Fruit fly (Drosophila melanogaster) whole organism, pupa: ENCODE data around the gene GluClalpha.

Experiments
- CG10348 ChIP-seq: fragments of 200-800 bp; sonication (Bioruptor generic); IDR thresholded peaks from 2 replicates; pipeline ENCODE4 v1.3.6; 2022; ENCODE audit warnings: missing biosample characterization, missing genetic modification characterization
- CG12605 ChIP-seq: fragments of 200-800 bp; sonication (Bioruptor generic); IDR thresholded peaks from 2 replicates; pipeline ENCODE4 v1.3.6; 2022; ENCODE audit warnings: missing biosample characterization, missing genetic modification characterization
- CG13204 ChIP-seq: fragments of 200-800 bp; sonication (Bioruptor generic); optimal IDR thresholded peaks from 2 replicates; lab custom pipeline; 2018; ENCODE audit warnings: missing biosample characterization, mild to moderate bottlenecking, missing genetic modification characterization, moderate library complexity
- CG14655 ChIP-seq: fragments of 200-800 bp; sonication (Bioruptor generic); optimal IDR thresholded peaks from 3 replicates; lab custom pipeline; 2017; ENCODE audit warnings: mild to moderate bottlenecking, missing biosample characterization, missing genetic modification reagents, missing genetic modification characterization
- CG15710 ChIP-seq: fragments of 200-800 bp; sonication (Bioruptor generic); optimal IDR thresholded peaks from 2 replicates; lab custom pipeline; 2018; ENCODE audit warnings: missing biosample characterization, mild to moderate bottlenecking, missing genetic modification characterization, moderate library complexity
- CG17806 ChIP-seq: fragments of 200-800 bp; sonication (Bioruptor generic); optimal IDR thresholded peaks from 2 replicates; lab custom pipeline; 2018; ENCODE audit warnings: missing biosample characterization, mild to moderate bottlenecking, missing genetic modification characterization, moderate library complexity
- CG32121 ChIP-seq: fragments of 200-800 bp; sonication (Bioruptor generic); IDR thresholded peaks from 2 replicates; pipeline ENCODE4 v1.3.6; 2022; ENCODE audit warnings: missing biosample characterization, missing genetic modification characterization
- CG34367 ChIP-seq: fragments of 200-800 bp; sonication (Bioruptor generic); optimal IDR thresholded peaks from 2 replicates; lab custom pipeline; 2018; ENCODE audit warnings: missing biosample characterization, mild to moderate bottlenecking, missing genetic modification characterization
- CG4496 ChIP-seq: fragments of 200-800 bp; sonication (Bioruptor generic); IDR thresholded peaks from 3 replicates; pipeline ENCODE4 v1.3.6; 2022; ENCODE audit warnings: missing biosample characterization, missing genetic modification characterization
- CG8159 ChIP-seq: fragments of 200-800 bp; sonication (Bioruptor generic); optimal IDR thresholded peaks from 3 replicates; lab custom pipeline; 2018; ENCODE audit warnings: missing biosample characterization, mild to moderate bottlenecking, missing genetic modification characterization, moderate library complexity
- CG8301 ChIP-seq: fragments of 200-800 bp; sonication (Bioruptor generic); optimal IDR thresholded peaks from 2 replicates; lab custom pipeline; 2018; ENCODE audit warnings: missing biosample characterization, mild to moderate bottlenecking, missing genetic modification characterization
- CG9948 ChIP-seq: fragments of 200-800 bp; sonication (Bioruptor generic); optimal IDR thresholded peaks from 2 replicates; lab custom pipeline; 2018; ENCODE audit warnings: missing biosample characterization, mild to moderate bottlenecking, missing genetic modification characterization, moderate library complexity
- D1 ChIP-seq: fragments of 200-800 bp; sonication (Bioruptor generic); optimal IDR thresholded peaks from 2 replicates; lab custom pipeline; 2018; ENCODE audit warnings: missing biosample characterization, mild to moderate bottlenecking, missing genetic modification characterization, moderate library complexity
- EcR ChIP-seq: fragments of 200-800 bp; sonication (Bioruptor generic); optimal IDR thresholded peaks from 3 replicates; lab custom pipeline; 2019; ENCODE audit warnings: missing biosample characterization, missing genetic modification characterization, mild to moderate bottlenecking, moderate library complexity, missing genetic modification reagents
- Ets98B ChIP-seq: fragments of 200-800 bp; sonication (Bioruptor generic); IDR thresholded peaks from 2 replicates; pipeline ENCODE4 v1.3.6; 2022; ENCODE audit warnings: missing biosample characterization, missing genetic modification characterization
- Pif1A ChIP-seq: fragments of 200-800 bp; sonication (Bioruptor generic); optimal IDR thresholded peaks from 3 replicates; lab custom pipeline; 2016; ENCODE audit warnings: missing biosample characterization, missing genetic modification characterization
- Pif1B ChIP-seq: fragments of 200-800 bp; sonication (Bioruptor generic); optimal IDR thresholded peaks from 3 replicates; lab custom pipeline; 2016; ENCODE audit warnings: missing biosample characterization, missing genetic modification characterization
- Snoo ChIP-seq: fragments of 200-800 bp; sonication (Bioruptor generic); optimal IDR thresholded peaks from 3 replicates; lab custom pipeline; 2017; ENCODE audit warnings: missing biosample characterization, mild to moderate bottlenecking, missing genetic modification characterization, inconsistent platforms
- fd96Ca ChIP-seq: fragments of 200-800 bp; sonication (Bioruptor generic); IDR thresholded peaks from 3 replicates; pipeline ENCODE4 v1.3.6; 2022; ENCODE audit warnings: missing biosample characterization, missing genetic modification characterization
- gl ChIP-seq: fragments of 200-800 bp; sonication (Bioruptor generic); optimal IDR thresholded peaks from 2 replicates; lab custom pipeline; 2018; ENCODE audit warnings: missing biosample characterization, mild to moderate bottlenecking, missing genetic modification characterization
- rn ChIP-seq: fragments of 200-800 bp; sonication (Bioruptor generic); IDR thresholded peaks from 2 replicates; pipeline ENCODE4 v1.3.6; 2022; ENCODE audit warnings: missing biosample characterization, missing genetic modification characterization

The GluClalpha gene

DNA sequence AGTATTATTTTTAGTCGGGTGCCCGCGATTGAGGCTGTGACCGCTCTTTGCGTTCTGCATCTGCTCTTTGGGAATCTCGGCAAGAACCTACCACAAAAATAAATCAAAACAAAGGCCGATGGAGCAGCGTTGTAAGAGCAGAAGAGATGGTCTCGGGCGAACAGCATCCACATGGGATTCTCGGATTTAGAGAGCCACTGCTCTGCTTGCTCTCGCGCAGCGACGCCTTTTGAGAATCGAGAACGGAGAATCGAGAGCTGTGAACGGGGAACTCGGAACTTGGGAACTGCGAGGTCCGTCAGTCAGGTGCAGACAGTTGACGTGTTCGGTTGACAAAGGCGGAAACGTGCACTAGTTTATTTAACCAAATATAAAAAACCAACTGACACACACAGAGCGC lies at the start of gene GluClalpha:
TSS of gene GluClalpha (plus strand) at position 301 of the 400 bp plus-strand sequence.
- no peak for TF ChIP-seq fd96Ca (GFP tag; lab: Robert Waterston, UW)
- no peak for TF ChIP-seq gl
- TF ChIP-seq Pif1A (GFP tag; lab: Kevin White, UChicago) = no peak
- no peak for TF ChIP-seq Snoo
- TF ChIP-seq CG12605 (GFP tag; lab: Robert Waterston, UW) = no peak
- no peak for TF ChIP-seq Pif1B (GFP tag; lab: Kevin White, UChicago)
- no peak for TF ChIP-seq CG8301
- no peak for TF ChIP-seq CG14655 (GFP tag; lab: Kevin White, UChicago)
- TF ChIP-seq D1 = no peak
- TF ChIP-seq CG15710 (tag; lab: Kevin White, UChicago) = no peak
- TF ChIP-seq CG32121 = no peak
- no peak for TF ChIP-seq CG4496 (GFP tag; lab: Robert Waterston, UW)
- TF ChIP-seq CG8159 (tag; lab: Kevin White, UChicago) = no peak
- TF ChIP-seq CG10348 (GFP tag; lab: Robert Waterston, UW) = no peak
- no peak for TF ChIP-seq EcR (GFP tag; lab: Kevin White, UChicago)
- no peak for TF ChIP-seq CG13204 (GFP tag; lab: Kevin White, UChicago)
- no peak for TF ChIP-seq Ets98B
- no peak for TF ChIP-seq CG34367 (tag; lab: Kevin White, UChicago)

DNA sequence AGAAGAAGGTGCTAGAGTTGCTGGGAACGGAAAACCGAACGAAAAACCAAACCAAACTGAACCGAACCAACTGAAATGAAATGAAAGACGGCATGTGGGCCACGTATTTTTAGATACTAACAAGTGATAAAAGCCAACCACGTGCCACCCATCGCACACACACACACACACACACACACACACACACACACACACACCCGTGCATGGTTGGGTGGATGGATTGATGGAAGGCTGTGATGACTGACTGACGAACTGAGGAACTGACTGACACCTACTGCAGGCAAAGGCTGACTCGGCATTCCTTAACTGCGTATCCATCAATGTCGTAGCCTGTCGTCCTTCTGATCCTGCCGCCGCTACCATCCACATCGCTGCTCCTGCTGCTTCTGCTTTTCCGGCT lies 48.1 kb upstream of the GluClalpha start:
- TF ChIP-seq CG8301 (no peak), CG17806 (no peak), CG32121 (no peak), D1 (no peak), CG10348 (GFP tag; lab: Robert Waterston, UW) (no peak), CG14655 (GFP tag; lab: Kevin White, UChicago) (no peak), Pif1B (GFP tag; lab: Kevin White, UChicago) (no peak), CG13204 (GFP tag; lab: Kevin White, UChicago) (no peak), gl (no peak), Snoo (no peak), Pif1A (GFP tag; lab: Kevin White, UChicago) (no peak)
- TF ChIP-seq, all 21 proteins: peak for 0

DNA sequence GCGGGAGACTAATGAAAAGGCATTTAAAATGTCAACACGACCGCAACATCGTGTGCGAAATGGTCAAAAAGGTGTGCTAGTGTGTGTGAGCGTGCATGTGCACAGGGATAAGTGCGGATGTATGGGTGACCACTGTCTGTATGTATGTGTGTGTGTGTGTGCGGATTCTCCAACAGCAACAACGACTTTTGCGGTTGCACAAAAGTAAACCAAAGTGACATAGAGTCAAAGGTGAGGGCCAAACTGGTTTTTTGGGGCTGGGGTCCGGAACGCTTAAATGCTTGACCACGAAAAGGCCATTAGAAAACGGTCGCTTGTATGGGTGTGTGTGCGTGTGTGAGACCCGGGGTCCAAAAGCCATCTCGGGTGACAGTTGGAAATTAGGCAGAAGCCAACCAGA lies 27.1 kb upstream of the GluClalpha start:
- TF ChIP-seq fd96Ca (GFP tag; lab: Robert Waterston, UW) (no peak), Pif1A (GFP tag; lab: Kevin White, UChicago) (no peak)

dm6 chr3R:19715827-19716226 lies 14.7 kb upstream of the GluClalpha start, which contains the start of gene CG34286:
CG34286 (minus strand) TSS chr3R:19715927.
- TF ChIP-seq CG12605 (GFP tag; lab: Robert Waterston, UW) = no peak
- no peak for TF ChIP-seq CG32121
- no peak for TF ChIP-seq Snoo
- no peak for TF ChIP-seq CG13204 (GFP tag; lab: Kevin White, UChicago)
- TF ChIP-seq gl = no peak
- TF ChIP-seq CG9948 (tag; lab: Kevin White, UChicago) = no peak

- no peak for TF ChIP-seq CG32121
- no peak for TF ChIP-seq CG17806
- TF ChIP-seq CG4496 (GFP tag; lab: Robert Waterston, UW) = no peak
- TF ChIP-seq CG14655 (GFP tag; lab: Kevin White, UChicago) = no peak
- TF ChIP-seq CG12605 (GFP tag; lab: Robert Waterston, UW) = no peak
- no peak for TF ChIP-seq fd96Ca (GFP tag; lab: Robert Waterston, UW)
- TF ChIP-seq CG8301 = no peak
- no peak for TF ChIP-seq Ets98B
- no peak for TF ChIP-seq CG8159 (tag; lab: Kevin White, UChicago)
- no peak for TF ChIP-seq Pif1A (GFP tag; lab: Kevin White, UChicago)
- TF ChIP-seq CG9948 (tag; lab: Kevin White, UChicago) = no peak
- no peak for TF ChIP-seq gl
- TF ChIP-seq, all 21 proteins: peak for 0
Observed at dm6 chr3R:19725584-19725983, 4.9 kb upstream of the GluClalpha start.

DNA sequence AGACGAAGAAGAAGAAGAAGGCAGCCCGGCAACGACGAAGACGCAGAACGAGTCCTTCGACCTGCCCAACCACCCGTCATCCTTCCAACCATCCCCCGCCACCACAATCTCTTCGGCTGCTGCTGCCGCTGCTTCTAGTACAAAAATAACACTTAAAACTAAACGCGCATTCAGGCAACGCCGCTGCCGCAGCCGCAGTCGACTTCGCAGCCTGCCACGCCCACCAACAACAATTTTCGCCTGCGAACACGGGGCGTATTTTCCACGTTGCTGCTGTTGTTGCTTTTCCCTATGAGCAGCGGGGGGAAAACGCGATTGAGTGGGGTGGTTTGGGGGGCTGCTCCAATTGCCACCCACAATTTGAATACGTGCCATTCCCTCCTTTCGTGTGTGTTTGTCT lies 2.7 kb upstream of the GluClalpha start:
- TF ChIP-seq CG17806 (no peak), gl (no peak), CG8159 (tag; lab: Kevin White, UChicago) (no peak), CG14655 (GFP tag; lab: Kevin White, UChicago) (no peak), Snoo (no peak), rn (GFP tag; lab: Robert Waterston, UW) (no peak), fd96Ca (GFP tag; lab: Robert Waterston, UW) (no peak), Pif1B (GFP tag; lab: Kevin White, UChicago) (no peak), Pif1A (GFP tag; lab: Kevin White, UChicago) (no peak), Ets98B (no peak), CG34367 (tag; lab: Kevin White, UChicago) (no peak), CG9948 (tag; lab: Kevin White, UChicago) (no peak), CG12605 (GFP tag; lab: Robert Waterston, UW) (no peak), CG32121 (no peak), D1 (no peak), CG4496 (GFP tag; lab: Robert Waterston, UW) (no peak)

- no peak for TF ChIP-seq CG8159 (tag; lab: Kevin White, UChicago)
- TF ChIP-seq fd96Ca (GFP tag; lab: Robert Waterston, UW) = no peak
- no peak for TF ChIP-seq EcR (GFP tag; lab: Kevin White, UChicago)
- no peak for TF ChIP-seq CG32121
- TF ChIP-seq CG34367 (tag; lab: Kevin White, UChicago) = no peak
- no peak for TF ChIP-seq CG9948 (tag; lab: Kevin White, UChicago)
- 0 out of 2 replicates have a peak, but pooled peaks have one; percentile 11 for TF ChIP-seq rn (GFP tag; lab: Robert Waterston, UW)
- no peak for TF ChIP-seq CG14655 (GFP tag; lab: Kevin White, UChicago)
- TF ChIP-seq CG10348 (GFP tag; lab: Robert Waterston, UW) = no peak
Observed at dm6 chr3R:19730953-19731482, 503 bp downstream of the GluClalpha start.
